Fruit fly (Drosophila melanogaster) whole organism, wandering third instar larva: ENCODE measurements around the gene CG13455.

ENCODE experiments used
- Abd-B ChIP-seq: fragments of >200 bp; optimal IDR thresholded peaks from 2 replicates; lab custom pipeline; 2017; ENCODE audit warnings: missing biosample characterization, missing genetic modification characterization
- CG32264 ChIP-seq: fragments of 200-800 bp; sonication (Bioruptor generic); optimal IDR thresholded peaks from 2 replicates; lab custom pipeline; 2016; ENCODE audit warnings: missing biosample characterization, missing genetic modification characterization
- CG9705 ChIP-seq: fragments of 200-800 bp; sonication (Bioruptor generic); optimal IDR thresholded peaks from 2 replicates; lab custom pipeline; 2018; ENCODE audit warnings: missing biosample characterization, mild to moderate bottlenecking, missing genetic modification characterization
- CrebA ChIP-seq: fragments of 200-800 bp; sonication (Bioruptor generic); optimal IDR thresholded peaks from 2 replicates; lab custom pipeline; 2016; ENCODE audit warnings: missing biosample characterization, mild to moderate bottlenecking, missing genetic modification characterization, borderline replicate concordance
- Dfd ChIP-seq: fragments of >200 bp; optimal IDR thresholded peaks from 2 replicates; lab custom pipeline; 2017; ENCODE audit warnings: missing biosample characterization, missing genetic modification characterization
- Dif ChIP-seq: fragments of 200-275, 200-300 bp; sonication (Bioruptor generic); optimal IDR thresholded peaks from 2 replicates; lab custom pipeline; 2018; ENCODE audit warnings: missing biosample characterization, missing genetic modification characterization; ENCODE audit not compliant: partially characterized antibody
- GATAd ChIP-seq: sonication (Bioruptor generic); optimal IDR thresholded peaks from 2 replicates; lab custom pipeline; 2016; ENCODE audit warnings: missing biosample characterization, missing genetic modification characterization
- HLH106 ChIP-seq: fragments of 200-800 bp; optimal IDR thresholded peaks from 3 replicates; lab custom pipeline; 2019; ENCODE audit warnings: missing biosample characterization, mild to moderate bottlenecking, missing genetic modification characterization, moderate library complexity
- Hnf4 ChIP-seq: fragments of 200-800 bp; sonication (Bioruptor generic); optimal IDR thresholded peaks from 2 replicates; lab custom pipeline; 2016; ENCODE audit warnings: missing biosample characterization, mild to moderate bottlenecking, missing genetic modification characterization
- Hr78 ChIP-seq: fragments of >200 bp; optimal IDR thresholded peaks from 2 replicates; lab custom pipeline; 2017; ENCODE audit warnings: missing biosample characterization, missing genetic modification characterization
- Hr83 ChIP-seq: fragments of 200-300 bp; sonication (Bioruptor generic); optimal IDR thresholded peaks from 2 replicates; lab custom pipeline; 2016; ENCODE audit warnings: missing biosample characterization, mild to moderate bottlenecking, missing genetic modification characterization, moderate library complexity; ENCODE audit not compliant: poor library complexity, severe bottlenecking
- Jra ChIP-seq: sonication (Bioruptor generic); optimal IDR thresholded peaks from 2 replicates; lab custom pipeline; 2016; ENCODE audit warnings: missing biosample characterization, missing genetic modification characterization
- Mio ChIP-seq: sonication (Bioruptor generic); optimal IDR thresholded peaks from 2 replicates; lab custom pipeline; 2016; ENCODE audit warnings: missing biosample characterization, missing genetic modification characterization
- Myc ChIP-seq: fragments of >200 bp; optimal IDR thresholded peaks from 2 replicates; lab custom pipeline; 2017
- N ChIP-seq: fragments of >200 bp; optimal IDR thresholded peaks from 2 replicates; lab custom pipeline; 2018; ENCODE audit warnings: missing biosample characterization, missing external identifiers, missing genetic modification characterization
- OdsH ChIP-seq: fragments of 200-800 bp; sonication (Bioruptor generic); optimal IDR thresholded peaks from 2 replicates; lab custom pipeline; 2016; ENCODE audit warnings: missing biosample characterization, mild to moderate bottlenecking, missing genetic modification characterization
- Rel ChIP-seq, 2 experiments: fragments of 200-800 bp; sonication (Bioruptor generic) in 1 of 2; optimal IDR thresholded peaks; 2 replicates in 1 of 2; 3 replicates in 1 of 2; lab custom pipeline; 2016 to 2019; ENCODE audit warnings: mild to moderate bottlenecking in 2 of 2, missing biosample characterization in 2 of 2, missing genetic modification characterization in 2 of 2, moderate library complexity in 1 of 2
- Sp1 ChIP-seq: fragments of 200-800 bp; sonication (Bioruptor generic); optimal IDR thresholded peaks from 3 replicates; lab custom pipeline; 2019; ENCODE audit warnings: missing biosample characterization, mild to moderate bottlenecking, missing genetic modification characterization, moderate library complexity
- Vsx2 ChIP-seq: fragments of 200-300, 225-300 bp; sonication (Bioruptor generic); optimal IDR thresholded peaks from 2 replicates; lab custom pipeline; 2018; ENCODE audit warnings: missing biosample characterization, missing genetic modification characterization; ENCODE audit not compliant: partially characterized antibody
- br ChIP-seq: fragments of 200-800 bp; sonication (Bioruptor generic); optimal IDR thresholded peaks from 2 replicates; lab custom pipeline; 2016; ENCODE audit warnings: missing biosample characterization, missing genetic modification characterization
- brk ChIP-seq: fragments of 200-800 bp; sonication (Bioruptor generic); optimal IDR thresholded peaks from 2 replicates; lab custom pipeline; 2016; ENCODE audit warnings: missing biosample characterization, mild to moderate bottlenecking, missing genetic modification characterization
- dl ChIP-seq, 2 experiments: fragments of 175-275, 200-275 bp in 1 of 2; fragments of 200-275 bp in 1 of 2; sonication (Bioruptor generic); optimal IDR thresholded peaks; lab custom pipeline; 2018; ENCODE audit warnings: mild to moderate bottlenecking in 2 of 2, missing biosample characterization in 2 of 2, missing genetic modification characterization in 2 of 2, moderate library complexity in 2 of 2; ENCODE audit not compliant: partially characterized antibody in 2 of 2, insufficient read depth in 1 of 2
- dmrt93B ChIP-seq: fragments of 200-800 bp; sonication (Bioruptor generic); optimal IDR thresholded peaks from 2 replicates; lab custom pipeline; 2018; ENCODE audit warnings: missing biosample characterization, mild to moderate bottlenecking, missing genetic modification characterization
- dsf ChIP-seq: sonication (Bioruptor generic); optimal IDR thresholded peaks from 2 replicates; lab custom pipeline; 2016; ENCODE audit warnings: missing biosample characterization, missing genetic modification characterization, borderline replicate concordance
- ey ChIP-seq: fragments of 200-800 bp; sonication (Bioruptor generic); optimal IDR thresholded peaks from 2 replicates; lab custom pipeline; 2016; ENCODE audit warnings: missing biosample characterization, missing genetic modification characterization
- foxo ChIP-seq, 2 experiments: fragments of 200-800 bp; sonication (Bioruptor generic); optimal IDR thresholded peaks; 2 replicates in 1 of 2; 3 replicates in 1 of 2; lab custom pipeline; 2016 to 2017; ENCODE audit warnings: missing biosample characterization in 2 of 2, missing genetic modification characterization in 2 of 2
- fru ChIP-seq: fragments of 200-800 bp; sonication (Bioruptor generic); optimal IDR thresholded peaks from 3 replicates; lab custom pipeline; 2016; ENCODE audit warnings: missing biosample characterization, mild to moderate bottlenecking, missing genetic modification characterization
- h ChIP-seq: fragments of 200-800 bp; sonication (Bioruptor generic); optimal IDR thresholded peaks from 3 replicates; lab custom pipeline; 2016; ENCODE audit warnings: missing biosample characterization, mild to moderate bottlenecking, missing genetic modification characterization
- jim ChIP-seq: fragments of 175-275, 200-325 bp; sonication (Bioruptor generic); optimal IDR thresholded peaks from 2 replicates; lab custom pipeline; 2016; ENCODE audit warnings: missing biosample characterization, mild to moderate bottlenecking, missing genetic modification characterization
- lola ChIP-seq: fragments of >200 bp; optimal IDR thresholded peaks from 2 replicates; lab custom pipeline; 2017; ENCODE audit warnings: missing biosample characterization, missing genetic modification characterization
- pan ChIP-seq: fragments of >200 bp; optimal IDR thresholded peaks from 2 replicates; lab custom pipeline; 2017
- psq ChIP-seq: fragments of 200-800 bp; sonication (Bioruptor generic); optimal IDR thresholded peaks from 3 replicates; lab custom pipeline; 2017; ENCODE audit warnings: missing biosample characterization, mild to moderate bottlenecking, missing genetic modification characterization, moderate library complexity
- rgr ChIP-seq: fragments of 200-800 bp; sonication (Bioruptor generic); optimal IDR thresholded peaks from 3 replicates; lab custom pipeline; 2016; ENCODE audit warnings: missing biosample characterization, mild to moderate bottlenecking, missing genetic modification characterization
- sage ChIP-seq: fragments of 200-800 bp; sonication (Bioruptor generic); optimal IDR thresholded peaks from 2 replicates; lab custom pipeline; 2016; ENCODE audit warnings: missing biosample characterization, mild to moderate bottlenecking, missing genetic modification characterization
- sv ChIP-seq: fragments of 200-800 bp; sonication (Bioruptor generic); optimal IDR thresholded peaks from 3 replicates; lab custom pipeline; 2016; ENCODE audit warnings: missing biosample characterization, missing genetic modification characterization
- tai ChIP-seq: sonication (Bioruptor generic); optimal IDR thresholded peaks from 2 replicates; lab custom pipeline; 2016; ENCODE audit warnings: missing biosample characterization, missing genetic modification characterization
- usp ChIP-seq: fragments of >200 bp; optimal IDR thresholded peaks from 2 replicates; lab custom pipeline; 2017; ENCODE audit warnings: missing biosample characterization, missing genetic modification characterization
- woc ChIP-seq: sonication (Bioruptor generic); optimal IDR thresholded peaks from 2 replicates; lab custom pipeline; 2016; ENCODE audit warnings: missing biosample characterization, mild to moderate bottlenecking, missing genetic modification characterization

The CG13455 gene

dm6 chr3L:15534274-15535227 lies 38.2 kb downstream of the CG13455 start:
- TF ChIP-seq Jra (GFP tag; lab: Kevin White, UChicago) (peak; percentile 23), Hnf4 (peak; percentile 75), brk (GFP tag; lab: Kevin White, UChicago) (no peak), Rel (GFP tag; optimal IDR thresholded peaks at IDR 0.05; lab: Kevin White, UChicago) (no peak), Rel (tag; optimal IDR thresholded peaks at IDR 0.05; lab: Kevin White, UChicago) (peak; percentile 15), ey (GFP tag; lab: Kevin White, UChicago) (peak; percentile 75), Hr83 (no peak), lola (GFP tag; lab: Kevin White, UChicago) (no peak), br (GFP tag; lab: Kevin White, UChicago) (peak; percentile 65), OdsH (peak; percentile 64), N (GFP tag; lab: Kevin White, UChicago) (no peak), psq (GFP tag; lab: Kevin White, UChicago) (peak; percentile 69), fru (GFP tag; lab: Kevin White, UChicago) (peak; percentile 71), dsf (GFP tag; lab: Kevin White, UChicago) (no peak), Sp1 (GFP tag; lab: Kevin White, UChicago) (peak; percentile 88), Myc (lab: Kevin White, UChicago) (no peak), sage (GFP tag; lab: Kevin White, UChicago) (no peak), CrebA (GFP tag; lab: Kevin White, UChicago) (peak; percentile 31), rgr (peak; percentile 58), Abd-B (GFP tag; lab: Kevin White, UChicago) (no peak), usp (no peak), Dfd (no peak), Hr78 (GFP tag; lab: Kevin White, UChicago) (no peak), h (GFP tag; lab: Kevin White, UChicago) (peak; percentile 57), CG9705 (GFP tag; lab: Kevin White, UChicago) (peak; percentile 32), CG32264 (no peak), dmrt93B (GFP tag; lab: Kevin White, UChicago) (peak; percentile 78), Dif (GFP tag; lab: Kevin White, UChicago) (peak; percentile 88), Vsx2 (no peak), GATAd (GFP tag; lab: Kevin White, UChicago) (no peak), HLH106 (tag; lab: Kevin White, UChicago) (peak; percentile 77), tai (peak; percentile 75), sv (GFP tag; lab: Kevin White, UChicago) (peak; percentile 54), woc (GFP tag; lab: Kevin White, UChicago) (peak; percentile 95), dl (GFP tag; optimal IDR thresholded peaks at IDR 0.05; lab: Kevin White, UChicago; ENCODE audit: insufficient read depth in 1 of 2, partially characterized antibody in 2 of 2) (peak; percentile 53 to 59), foxo (GFP tag; optimal IDR thresholded peaks at IDR 0.05; lab: Kevin White, UChicago) (peak; percentile 32 to 76), jim (no peak), Mio (GFP tag; lab: Kevin White, UChicago) (no peak), pan (lab: Kevin White, UChicago) (peak; percentile 89)

- no peak for TF ChIP-seq Rel (GFP tag; optimal IDR thresholded peaks at IDR 0.05; lab: Kevin White, UChicago)
- peak; percentile 18 for TF ChIP-seq Rel (tag; optimal IDR thresholded peaks at IDR 0.05; lab: Kevin White, UChicago)
- no peak for TF ChIP-seq Hnf4
- no peak for TF ChIP-seq lola (GFP tag; lab: Kevin White, UChicago)
- no peak for TF ChIP-seq Dfd
- peak; percentile 91 for TF ChIP-seq Dif (GFP tag; lab: Kevin White, UChicago)
- peak; percentile 80 for TF ChIP-seq Hr83
- no peak for TF ChIP-seq dmrt93B (GFP tag; lab: Kevin White, UChicago)
- peak; percentile 31 for TF ChIP-seq sage (GFP tag; lab: Kevin White, UChicago)
- peak; percentile 81 for TF ChIP-seq Vsx2
- peak; percentile 83 to 89 for TF ChIP-seq dl (GFP tag; optimal IDR thresholded peaks at IDR 0.05; lab: Kevin White, UChicago; ENCODE audit: insufficient read depth in 1 of 2, partially characterized antibody in 2 of 2)
Observed at dm6 chr3L:15535228-15535598, 38.8 kb downstream of the CG13455 start, which contains the start of gene CrebA. Gene CrebA (plus strand): TSS chr3L:15535395.
